Worm (Caenorhabditis elegans) whole organism, midembryonic: ENCODE data around the gene F53B3.6.

Experiments
- flt-1 ChIP-seq: fragments of 200-800 bp; sonication (Bioruptor generic); IDR thresholded peaks from 2 replicates; pipeline ENCODE4 v1.3.6; 2022; ENCODE audit warnings: missing genetic modification characterization, missing compliant biosample characterization
- klf-2 ChIP-seq: fragments of 200-800 bp; sonication (Bioruptor generic); conservative IDR thresholded peaks from 2 replicates; pipeline ENCODE4 v1.3.6; 2022; ENCODE audit warnings: missing genetic modification reagents, missing genetic modification characterization, missing compliant biosample characterization
- ref-1 ChIP-seq: fragments of 200-800 bp; sonication (Bioruptor generic); conservative IDR thresholded peaks from 2 replicates; pipeline ENCODE4 v1.3.6; 2022; ENCODE audit warnings: missing genetic modification reagents, missing genetic modification characterization, missing compliant biosample characterization
- tab-1 ChIP-seq: fragments of 200-800 bp; sonication (Bioruptor generic); IDR thresholded peaks from 2 replicates; pipeline ENCODE4 v1.3.6; 2022; ENCODE audit warnings: missing genetic modification characterization, missing compliant biosample characterization
- ztf-29 ChIP-seq: fragments of 200-800 bp; sonication (Bioruptor generic); IDR thresholded peaks from 2 replicates; pipeline ENCODE4 v1.3.6; 2022; ENCODE audit warnings: missing genetic modification reagents, missing genetic modification characterization, missing compliant biosample characterization

ce11 chrX:2891879-2892278 lies 27.9 kb downstream of the F53B3.6 start:
- no peak for TF ChIP-seq flt-1 (GFP tag; lab: Robert Waterston, UW)
- TF ChIP-seq klf-2: no peak
- TF ChIP-seq tab-1 (GFP tag; lab: Robert Waterston, UW): no peak
- TF ChIP-seq ztf-29 (GFP tag; lab: Robert Waterston, UW): no peak
- no peak for TF ChIP-seq ref-1 (GFP tag; lab: Robert Waterston, UW)
